Worm (Caenorhabditis elegans): ENCODE data around the gene tir-1.

DNA sequence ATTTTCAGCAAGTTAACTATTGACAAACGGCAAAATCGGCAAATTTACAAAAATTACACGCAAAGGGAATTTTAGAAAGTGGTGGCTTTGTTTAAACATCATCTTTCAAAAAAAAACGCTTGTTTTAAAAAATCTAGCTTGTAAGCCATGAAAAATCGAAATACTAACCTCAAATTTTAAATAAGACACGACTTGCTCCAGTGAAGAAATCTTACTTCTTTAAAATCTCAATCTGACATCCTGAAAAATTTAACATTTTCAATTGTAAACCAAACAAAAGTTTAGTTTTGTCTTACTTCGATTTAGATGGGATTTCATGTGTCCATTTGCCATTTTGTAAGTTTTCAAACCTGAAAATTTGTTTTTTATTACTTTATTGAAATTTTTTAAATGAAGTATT, 69.6 kb downstream of the tir-1 start:
- TF ChIP-seq ama-1 (optimal IDR thresholded peaks at IDR 0.05) (no peak), tbx-37 (GFP tag; conservative IDR thresholded peaks at IDR 0.05) (no peak), aly-1 (tag; optimal IDR thresholded peaks at IDR 0.05) (no peak), F13C5.2 (tag; optimal IDR thresholded peaks at IDR 0.05) (no peak), tbx-11 (GFP tag; IDR thresholded peaks at IDR 0.05) (no peak), hmbx-1 (tag; optimal IDR thresholded peaks at IDR 0.05) (no peak), scrt-1 (GFP tag; IDR thresholded peaks at IDR 0.05) (no peak), flt-1 (GFP tag; IDR thresholded peaks at IDR 0.05) (no peak), hnd-1 (tag; optimal IDR thresholded peaks at IDR 0.05) (no peak), pes-1 (GFP tag; IDR thresholded peaks at IDR 0.05) (no peak), ets-7 (tag; optimal IDR thresholded peaks at IDR 0.05) (no peak), sea-1 (GFP tag; conservative IDR thresholded peaks at IDR 0.05) (no peak), B0310.2 (tag; optimal IDR thresholded peaks at IDR 0.05) (no peak), hmg-4 (GFP tag; optimal IDR thresholded peaks at IDR 0.05) (no peak)

Data from whole organism, early embryonic.